Worm (Caenorhabditis elegans): ENCODE measurements around the gene Y62E10A.13.

DNA sequence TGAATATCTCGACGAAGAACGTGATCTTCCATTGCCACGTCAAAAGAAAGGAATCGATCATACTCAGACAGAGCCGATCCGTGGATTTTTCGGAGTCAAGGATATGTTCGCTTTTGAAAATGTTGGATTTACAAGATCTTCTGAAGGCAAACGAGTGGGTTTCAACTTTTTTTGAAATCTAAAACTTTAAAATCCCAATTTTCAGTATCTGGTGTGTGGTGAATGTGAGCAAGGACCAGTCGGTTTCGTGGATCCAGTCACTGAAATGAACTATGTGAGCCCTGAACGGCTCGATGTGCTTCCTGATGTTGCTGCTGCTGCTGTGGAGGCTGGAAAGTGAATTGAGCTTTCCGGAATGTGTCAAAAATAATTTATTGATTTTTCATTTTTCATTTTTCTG is 11.9 kb downstream of the Y62E10A.13 start, which contains the start of gene lsm-3:
- TF ChIP-seq F13H6.1 (tag; optimal IDR thresholded peaks at IDR 0.05) (no peak), ama-1 (optimal IDR thresholded peaks at IDR 0.05) (no peak), zip-5 (tag; optimal IDR thresholded peaks at IDR 0.05) (no peak)
